Worm (Caenorhabditis elegans) whole organism, young adult: Measurements from ENCODE around the gene T02C1.1.

Experiments
- F37B4.10 ChIP-seq: fragments of 200-800 bp; sonication (Bioruptor generic); IDR thresholded peaks from 2 replicates; pipeline ENCODE4 v1.3.6; 2022; ENCODE audit warnings: missing genetic modification characterization, missing compliant biosample characterization
- bed-1 ChIP-seq: fragments of 200-800 bp; sonication (Bioruptor generic); IDR thresholded peaks from 2 replicates; pipeline ENCODE4 v1.3.6; 2022; ENCODE audit warnings: missing genetic modification reagents, missing genetic modification characterization, missing compliant biosample characterization
- ceh-100 ChIP-seq: fragments of 200-800 bp; sonication (Bioruptor generic); IDR thresholded peaks from 2 replicates; pipeline ENCODE4 v1.3.6; 2022; ENCODE audit warnings: missing genetic modification reagents, missing genetic modification characterization, missing compliant biosample characterization
- ceh-27 ChIP-seq: fragments of 200-800 bp; sonication (Bioruptor generic); optimal IDR thresholded peaks from 2 replicates; lab custom pipeline; 2018; ENCODE audit warnings: mild to moderate bottlenecking, missing genetic modification characterization, moderate library complexity, missing compliant biosample characterization
- die-1 ChIP-seq: sonication (generic microtip); optimal IDR thresholded peaks from 2 replicates; lab custom pipeline; 2016; ENCODE audit warnings: missing genotype, mild to moderate bottlenecking, missing genetic modification characterization, missing compliant biosample characterization
- dpff-1 ChIP-seq: sonication (generic microtip); optimal IDR thresholded peaks from 2 replicates; lab custom pipeline; 2017; ENCODE audit warnings: mild to moderate bottlenecking, missing genetic modification characterization, missing compliant biosample characterization
- ekl-4 ChIP-seq: fragments of 200-800 bp; sonication (Bioruptor generic); IDR thresholded peaks from 2 replicates; pipeline ENCODE4 v1.3.6; 2022; ENCODE audit warnings: missing genetic modification reagents, missing genetic modification characterization, missing compliant biosample characterization
- hmg-1.2 ChIP-seq: fragments of 200-800 bp; sonication (Bioruptor generic); IDR thresholded peaks from 2 replicates; pipeline ENCODE4 v1.3.6; 2022; ENCODE audit warnings: missing genetic modification reagents, missing genetic modification characterization, missing compliant biosample characterization
- hmg-20 ChIP-seq: fragments of 200-800 bp; sonication (Bioruptor generic); IDR thresholded peaks from 2 replicates; pipeline ENCODE4 v1.3.6; 2022; ENCODE audit warnings: missing genetic modification reagents, missing genetic modification characterization, missing compliant biosample characterization
- lag-1 ChIP-seq: fragments of 200-800 bp; sonication (Bioruptor generic); IDR thresholded peaks from 2 replicates; pipeline ENCODE4 v1.3.6; 2022; ENCODE audit warnings: missing genetic modification reagents, missing genetic modification characterization, missing compliant biosample characterization
- pbrm-1 ChIP-seq: fragments of 200-800 bp; sonication (Bioruptor generic); IDR thresholded peaks from 2 replicates; pipeline ENCODE4 v1.3.6; 2022; ENCODE audit warnings: missing genetic modification reagents, missing genetic modification characterization, missing compliant biosample characterization
- rcor-1 ChIP-seq: fragments of 200-800 bp; sonication (Bioruptor generic); IDR thresholded peaks from 2 replicates; pipeline ENCODE4 v1.3.6; 2022; ENCODE audit warnings: missing genetic modification reagents, missing genetic modification characterization, missing compliant biosample characterization
- sea-2 ChIP-seq: fragments of 200-800 bp; sonication (Bioruptor generic); IDR thresholded peaks from 2 replicates; pipeline ENCODE4 v1.3.6; 2022; ENCODE audit warnings: missing genetic modification characterization, missing compliant biosample characterization
- snpc-1.1 ChIP-seq: sonication (generic microtip); optimal IDR thresholded peaks from 2 replicates; lab custom pipeline; 2017; ENCODE audit warnings: missing genetic modification characterization, mild to moderate bottlenecking, missing compliant biosample characterization, antibody characterized with exemption, moderate library complexity, missing genotype, missing genetic modification reagents; ENCODE audit not compliant: insufficient read depth
- snpc-4 ChIP-seq, 5 experiments: fragments of 150-350 bp in 1 of 5; sonication (generic microtip) in 4 of 5; optimal IDR thresholded peaks; 2 replicates each; lab custom pipeline; 2014 to 2018; ENCODE audit warnings: missing genetic modification characterization in 5 of 5, missing biosample characterization in 3 of 5, antibody characterized with exemption in 2 of 5, mild to moderate bottlenecking in 2 of 5, missing compliant biosample characterization in 2 of 5, missing genotype in 2 of 5, moderate library complexity in 2 of 5, missing genetic modification reagents in 1 of 5
- somi-1 ChIP-seq: fragments of 200-800 bp; sonication (Bioruptor generic); optimal IDR thresholded peaks from 2 replicates; lab custom pipeline; 2018; ENCODE audit warnings: mild to moderate bottlenecking, missing genetic modification characterization, missing compliant biosample characterization
- tlf-1 ChIP-seq: fragments of 200-800 bp; sonication (Bioruptor generic); optimal IDR thresholded peaks from 2 replicates; lab custom pipeline; 2018; ENCODE audit warnings: mild to moderate bottlenecking, missing genetic modification characterization, missing compliant biosample characterization
- xnd-1 ChIP-seq: sonication (generic microtip); optimal IDR thresholded peaks from 2 replicates; lab custom pipeline; 2016; ENCODE audit warnings: missing genotype, missing genetic modification reagents, missing genetic modification characterization, missing compliant biosample characterization
- ztf-26 ChIP-seq: sonication (generic microtip); optimal IDR thresholded peaks from 2 replicates; lab custom pipeline; 2017; ENCODE audit warnings: missing genetic modification characterization, missing compliant biosample characterization
- ztf-28 ChIP-seq: fragments of 200-800 bp; sonication (Bioruptor generic); IDR thresholded peaks from 2 replicates; pipeline ENCODE4 v1.3.6; 2022; ENCODE audit warnings: missing genetic modification reagents, missing genetic modification characterization, missing compliant biosample characterization

The T02C1.1 gene

DNA sequence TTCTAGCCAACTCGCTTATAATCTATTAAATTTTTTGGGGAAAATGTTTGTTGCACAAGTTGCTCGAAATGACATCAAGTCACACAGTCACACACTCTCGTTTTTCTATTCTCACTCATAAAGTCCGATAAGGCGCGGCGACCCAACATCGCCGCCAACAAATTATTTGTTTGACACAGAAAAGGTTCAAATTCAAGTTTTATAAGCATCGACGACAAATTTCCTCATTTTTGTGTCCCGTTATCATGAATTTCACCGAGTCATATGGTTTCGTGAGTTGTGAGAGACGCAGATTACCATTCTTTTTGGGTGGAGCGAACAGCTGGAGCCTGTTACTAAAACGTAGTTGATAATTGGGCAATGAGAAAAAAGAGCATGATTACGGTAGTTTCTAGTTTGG is 42.5 kb downstream of the T02C1.1 start (continued):
- no peak for TF ChIP-seq ekl-4 (GFP tag; lab: Robert Waterston, UW)
- TF ChIP-seq hmg-20 = no peak
- no peak for TF ChIP-seq die-1
- no peak for TF ChIP-seq somi-1 (GFP tag; lab: Kevin White, UChicago)
- TF ChIP-seq sea-2 = no peak
- no peak for TF ChIP-seq ceh-27 (GFP tag; lab: Kevin White, UChicago)
- TF ChIP-seq bed-1 (GFP tag; lab: Robert Waterston, UW) = no peak
- peak; percentile 4 for TF ChIP-seq tlf-1 (GFP tag; lab: Kevin White, UChicago)
- TF ChIP-seq, all 124 proteins: peak for 9

DNA sequence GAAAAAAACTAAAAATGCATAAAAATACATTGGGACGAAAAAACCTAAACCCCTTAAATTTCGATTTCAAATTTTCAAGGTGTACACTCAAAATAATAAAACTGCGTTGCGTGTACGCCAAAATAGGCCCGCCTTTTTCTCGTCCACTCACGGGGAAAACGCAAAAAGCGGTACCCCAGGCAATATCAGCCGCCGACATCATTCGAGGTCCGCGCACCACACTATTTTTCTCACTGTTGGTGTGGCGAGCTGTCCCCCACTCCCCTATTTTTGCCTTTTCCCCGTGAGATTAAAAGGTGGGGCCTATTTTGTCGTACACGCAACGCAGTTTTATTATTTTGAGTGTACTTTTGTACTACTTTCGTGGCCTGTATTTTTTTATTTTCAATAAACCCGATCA is 44.3 kb downstream of the T02C1.1 start:
- peak; percentile 27; the same call in 1 of the 2 replicates for TF ChIP-seq pbrm-1 (GFP tag; lab: Robert Waterston, UW)
- TF ChIP-seq snpc-1.1 (tag; lab: Kevin White, UChicago) = peak; percentile 62
- peak; percentile 42 for TF ChIP-seq snpc-4 (GFP tag; optimal IDR thresholded peaks at IDR 0.05; lab: Kevin White, UChicago)
- TF ChIP-seq snpc-4 (tag; optimal IDR thresholded peaks at IDR 0.05; lab: Kevin White, UChicago) = peak in 2 of 4 experiments; percentile 89 to 93
- peak; percentile 77 for TF ChIP-seq hmg-1.2 (GFP tag; lab: Robert Waterston, UW)

DNA sequence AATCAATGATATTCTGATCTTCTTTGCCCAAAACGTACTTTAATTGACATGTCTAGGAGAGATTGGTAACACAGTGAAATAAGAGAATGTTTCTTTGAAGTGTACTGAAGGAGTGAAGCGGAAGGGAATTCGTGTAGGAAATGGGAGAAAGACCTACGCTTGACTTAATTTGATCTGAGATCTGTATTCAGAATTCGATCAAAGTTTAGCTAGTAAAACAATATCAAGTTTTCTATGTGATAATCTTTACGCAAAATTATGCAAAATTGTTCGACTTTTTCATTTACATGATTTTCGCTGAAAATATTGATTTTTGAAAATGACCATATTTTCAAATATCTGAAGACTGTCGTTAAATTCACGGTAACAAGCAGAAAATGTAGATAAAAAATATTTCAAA is 50.0 kb downstream of the T02C1.1 start, which contains the start of gene K01B6.4:
Gene K01B6.4, minus strand, starts transcription at position 101 of the 400 bp plus-strand sequence.
- TF ChIP-seq F37B4.10 (no peak), dpff-1 (tag; lab: Kevin White, UChicago) (no peak), ztf-26 (tag; lab: Kevin White, UChicago) (no peak), rcor-1 (GFP tag; lab: Robert Waterston, UW) (no peak), xnd-1 (tag; lab: Kevin White, UChicago) (no peak), ztf-28 (GFP tag; lab: Robert Waterston, UW) (no peak), ceh-100 (GFP tag; lab: Robert Waterston, UW) (no peak), lag-1 (GFP tag; lab: Robert Waterston, UW) (no peak), bed-1 (GFP tag; lab: Robert Waterston, UW) (no peak)
